Fruit fly (Drosophila melanogaster): ENCODE results near the gene CG10311.

CG10311 gene

DNA sequence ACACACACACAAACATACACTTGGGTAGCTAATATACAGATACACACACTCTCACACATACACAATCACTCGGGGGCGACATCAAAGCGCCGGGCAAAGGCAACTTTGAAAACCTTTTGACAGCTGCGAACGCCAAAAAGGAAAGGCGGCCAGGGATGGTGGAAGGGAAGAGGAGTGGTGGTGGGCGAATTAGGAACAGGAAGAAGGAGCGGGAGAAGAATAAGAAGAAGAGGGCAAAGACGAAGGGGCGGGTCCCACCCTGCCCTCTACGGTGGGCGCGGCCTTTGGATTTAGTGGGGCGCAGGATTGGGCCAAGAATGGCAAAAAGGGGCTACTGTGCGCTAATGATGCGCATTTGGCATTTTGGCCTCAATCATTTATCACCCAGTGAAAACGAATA, 39.8 kb upstream of the CG10311 start:
- TF ChIP-seq svp (GFP tag) (peak; percentile 32), acj6 (GFP tag; optimal IDR thresholded peaks at IDR 0.05) (no peak)

- TF ChIP-seq dac (GFP tag; optimal IDR thresholded peaks at IDR 0.05) = no peak
- peak; percentile 41 for TF ChIP-seq Met (GFP tag; optimal IDR thresholded peaks at IDR 0.05)
- TF ChIP-seq fkh (GFP tag; optimal IDR thresholded peaks at IDR 0.05) = no peak
- TF ChIP-seq achi (GFP tag; optimal IDR thresholded peaks at IDR 0.05) = no peak
- peak; percentile 4 for TF ChIP-seq lz (GFP tag; optimal IDR thresholded peaks at IDR 0.05)
- no peak for TF ChIP-seq CG8632 (GFP tag; optimal IDR thresholded peaks at IDR 0.05)
- peak; percentile 61 for TF ChIP-seq svp (GFP tag)
- TF ChIP-seq CG3919 (GFP tag; optimal IDR thresholded peaks at IDR 0.05) = no peak
- TF ChIP-seq vri (GFP tag; optimal IDR thresholded peaks at IDR 0.05) = peak; percentile 35
- peak; percentile 34 for TF ChIP-seq Smox (GFP tag; optimal IDR thresholded peaks at IDR 0.05)
- TF ChIP-seq CG6276 (GFP tag; optimal IDR thresholded peaks at IDR 0.05) = no peak
- TF ChIP-seq CG16779 (tag; optimal IDR thresholded peaks at IDR 0.05) = no peak
- no peak for TF ChIP-seq cyc (GFP tag; optimal IDR thresholded peaks at IDR 0.05)
- no peak for TF ChIP-seq CG8119 (GFP tag; IDR thresholded peaks at IDR 0.05)
- no peak for TF ChIP-seq Sox15 (GFP tag; optimal IDR thresholded peaks at IDR 0.05)
These were observed 38.6 kb upstream of the CG10311 start for dm6 chr3R:16395448-16395847.

dm6 chr3R:16394531-16394930, 37.7 kb upstream of the CG10311 start:
- TF ChIP-seq salr (GFP tag; optimal IDR thresholded peaks at IDR 0.05) (no peak), Eip93F (GFP tag; optimal IDR thresholded peaks at IDR 0.05) (no peak), vri (GFP tag; optimal IDR thresholded peaks at IDR 0.05) (no peak), Ets21C (GFP tag; optimal IDR thresholded peaks at IDR 0.05) (no peak), ss (GFP tag; optimal IDR thresholded peaks at IDR 0.05) (peak; percentile 44 to 97)

dm6 chr3R:16389117-16389516, 32.3 kb upstream of the CG10311 start:
- TF ChIP-seq CG3919 (GFP tag; optimal IDR thresholded peaks at IDR 0.05) (no peak), CG34406 (GFP tag; optimal IDR thresholded peaks at IDR 0.05) (no peak), Sox102F (GFP tag; optimal IDR thresholded peaks at IDR 0.05) (no peak)

- TF ChIP-seq Ets96B (tag; optimal IDR thresholded peaks at IDR 0.05) = no peak
- peak; percentile 17 to 94 for TF ChIP-seq ss (GFP tag; optimal IDR thresholded peaks at IDR 0.05)
- TF ChIP-seq fkh (GFP tag; optimal IDR thresholded peaks at IDR 0.05) = no peak
- peak; percentile 17 for TF ChIP-seq dsx (GFP tag; optimal IDR thresholded peaks at IDR 0.05; ENCODE audit: poor library complexity, severe bottlenecking)
These were observed 30.2 kb upstream of the CG10311 start for dm6 chr3R:16387039-16387438.

- TF ChIP-seq pdm3 (GFP tag; optimal IDR thresholded peaks at IDR 0.05) = no peak
- no peak for TF ChIP-seq Smox (GFP tag; optimal IDR thresholded peaks at IDR 0.05)
- no peak for TF ChIP-seq Blimp-1 (GFP tag; optimal IDR thresholded peaks at IDR 0.05)
- no peak for TF ChIP-seq CG7368 (GFP tag; optimal IDR thresholded peaks at IDR 0.05)
- TF ChIP-seq Met (GFP tag; optimal IDR thresholded peaks at IDR 0.05) = no peak
These were observed 28.8 kb upstream of the CG10311 start for dm6 chr3R:16385586-16385985.

- TF ChIP-seq Ets21C (GFP tag; optimal IDR thresholded peaks at IDR 0.05) = no peak
- peak; percentile 26 for TF ChIP-seq svp (GFP tag)
- no peak for TF ChIP-seq Smox (GFP tag; optimal IDR thresholded peaks at IDR 0.05)
- TF ChIP-seq Ets96B (tag; optimal IDR thresholded peaks at IDR 0.05) = no peak
These were observed 17.3 kb upstream of the CG10311 start for dm6 chr3R:16374101-16374500.

dm6 chr3R:16370433-16370832, 13.6 kb upstream of the CG10311 start, which contains the start of gene CG10317:
Gene CG10317, minus strand, starts transcription at chr3R:16370533.
- TF ChIP-seq CG8632 (GFP tag; optimal IDR thresholded peaks at IDR 0.05) = no peak
